Worm (Caenorhabditis elegans): ENCODE results near the gene fbxb-57.

- TF ChIP-seq lin-35 (GFP tag; optimal IDR thresholded peaks at IDR 0.05), result no peak
- TF ChIP-seq nhr-28 (tag; optimal IDR thresholded peaks at IDR 0.05), result no peak
- no peak for TF ChIP-seq jun-1 (tag; optimal IDR thresholded peaks at IDR 0.05)
- no peak for TF ChIP-seq snpc-4 (tag; optimal IDR thresholded peaks at IDR 0.05)
- no peak for TF ChIP-seq nhr-20 (tag; optimal IDR thresholded peaks at IDR 0.05)
- no peak for TF ChIP-seq egl-27 (tag; optimal IDR thresholded peaks at IDR 0.05)
- no peak for TF ChIP-seq fos-1 (tag; optimal IDR thresholded peaks at IDR 0.05)
- TF ChIP-seq nhr-76 (tag; optimal IDR thresholded peaks at IDR 0.05), result no peak
- TF ChIP-seq lin-39 (tag; optimal IDR thresholded peaks at IDR 0.05), result no peak
- no peak for TF ChIP-seq tbx-2 (tag; optimal IDR thresholded peaks at IDR 0.05)
- no peak for TF ChIP-seq mdl-1 (tag; optimal IDR thresholded peaks at IDR 0.05)
- no peak for TF ChIP-seq nhr-237 (tag; optimal IDR thresholded peaks at IDR 0.05)
- no peak for TF ChIP-seq blmp-1 (tag; optimal IDR thresholded peaks at IDR 0.05)
- TF ChIP-seq elt-3 (tag; optimal IDR thresholded peaks at IDR 0.05), result no peak
Measured at ce11 chrV:19288073-19288805, at the start of gene fbxb-57, which contains the start of gene F55C9.3.
